Worm (Caenorhabditis elegans) whole organism, L1 larva: ENCODE data around the gene ceeh-1.

ENCODE experiments used
- C04F5.9 ChIP-seq: sonication (generic microtip); optimal IDR thresholded peaks from 2 replicates; lab custom pipeline; 2016; ENCODE audit warnings: missing genetic modification characterization, missing compliant biosample characterization
- C16A3.4 ChIP-seq: fragments of 150-350 bp; optimal IDR thresholded peaks from 2 replicates; lab custom pipeline; 2014; ENCODE audit warnings: missing biosample characterization, missing genetic modification characterization
- C34B4.2 ChIP-seq: sonication (generic microtip); optimal IDR thresholded peaks from 2 replicates; lab custom pipeline; 2017; ENCODE audit warnings: mild to moderate bottlenecking, missing genetic modification characterization, missing compliant biosample characterization
- aha-1 ChIP-seq: fragments of 150-350 bp; optimal IDR thresholded peaks from 2 replicates; lab custom pipeline; 2014; ENCODE audit warnings: missing biosample characterization, missing genetic modification characterization
- alr-1 ChIP-seq: fragments of 200-800 bp; sonication (Bioruptor generic); optimal IDR thresholded peaks from 2 replicates; lab custom pipeline; 2018; ENCODE audit warnings: borderline replicate concordance, mild to moderate bottlenecking, missing genetic modification characterization, missing compliant biosample characterization
- ama-1 ChIP-seq: fragments of 150-350 bp; optimal IDR thresholded peaks from 2 replicates; lab custom pipeline; 2014
- blmp-1 ChIP-seq: fragments of 150-350 bp; optimal IDR thresholded peaks from 2 replicates; lab custom pipeline; 2014; ENCODE audit warnings: missing biosample characterization, missing genetic modification characterization
- ceh-63 ChIP-seq: fragments of 200-800 bp; sonication (Bioruptor generic); optimal IDR thresholded peaks from 2 replicates; lab custom pipeline; 2018; ENCODE audit warnings: mild to moderate bottlenecking, missing genetic modification characterization, missing compliant biosample characterization
- ceh-8 ChIP-seq: fragments of 200-800 bp; sonication (Bioruptor generic); optimal IDR thresholded peaks from 2 replicates; lab custom pipeline; 2018; ENCODE audit warnings: mild to moderate bottlenecking, missing genetic modification characterization, moderate library complexity, missing compliant biosample characterization
- ceh-82 ChIP-seq, 3 experiments: fragments of 150-350 bp in 1 of 3; sonication (generic microtip) in 2 of 3; optimal IDR thresholded peaks; 2 replicates each; lab custom pipeline; 2014 to 2017; ENCODE audit warnings: missing biosample characterization in 3 of 3, missing genetic modification characterization in 3 of 3
- ces-1 ChIP-seq: fragments of 150-350 bp; optimal IDR thresholded peaks from 2 replicates; lab custom pipeline; 2014; ENCODE audit warnings: missing biosample characterization, missing genetic modification reagents, missing genetic modification characterization
- dpl-1 ChIP-seq, 3 experiments: fragments of 150-350 bp in 2 of 3; sonication (generic microtip) in 1 of 3; optimal IDR thresholded peaks; 2 replicates each; lab custom pipeline; 2014 to 2017; ENCODE audit warnings: missing biosample characterization in 3 of 3, missing genetic modification characterization in 3 of 3, missing genetic modification reagents in 3 of 3
- egl-27 ChIP-seq, 2 experiments: fragments of 150-350 bp in 1 of 2; sonication (generic microtip); optimal IDR thresholded peaks; 3 replicates each; lab custom pipeline; 2017 to 2018; ENCODE audit warnings: missing biosample characterization in 2 of 2, missing genetic modification characterization in 2 of 2, missing genetic modification reagents in 2 of 2
- fkh-8 ChIP-seq: sonication (generic microtip); optimal IDR thresholded peaks from 2 replicates; lab custom pipeline; 2016; ENCODE audit warnings: mild to moderate bottlenecking, missing genetic modification characterization, missing compliant biosample characterization
- fos-1 ChIP-seq: fragments of 150-350 bp; optimal IDR thresholded peaks from 2 replicates; lab custom pipeline; 2014; ENCODE audit warnings: missing biosample characterization, missing genetic modification characterization
- grh-1 ChIP-seq: fragments of 200-800 bp; sonication (Bioruptor generic); IDR thresholded peaks from 2 replicates; pipeline ENCODE4 v1.3.6; 2022; ENCODE audit warnings: missing genetic modification reagents, missing genetic modification characterization, missing compliant biosample characterization
- hpl-2 ChIP-seq: fragments of 150-350 bp; optimal IDR thresholded peaks from 2 replicates; lab custom pipeline; 2014; ENCODE audit warnings: missing biosample characterization, missing genetic modification reagents, missing genetic modification characterization
- irx-1 ChIP-seq: sonication (generic microtip); optimal IDR thresholded peaks from 2 replicates; lab custom pipeline; 2016; ENCODE audit warnings: missing genetic modification characterization, missing compliant biosample characterization
- lin-14 ChIP-seq: fragments of 200-800 bp; sonication (Bioruptor generic); optimal IDR thresholded peaks from 2 replicates; lab custom pipeline; 2018; ENCODE audit warnings: mild to moderate bottlenecking, missing genetic modification characterization, moderate library complexity, missing compliant biosample characterization
- lin-15B ChIP-seq: fragments of 150-350 bp; sonication (generic microtip); optimal IDR thresholded peaks from 3 replicates; lab custom pipeline; 2014; ENCODE audit warnings: missing biosample characterization, missing genetic modification characterization
- lin-35 ChIP-seq, 2 experiments: fragments of 150-350 bp; optimal IDR thresholded peaks; 2 replicates each; lab custom pipeline; 2014; ENCODE audit warnings: missing biosample characterization in 2 of 2, missing genetic modification characterization in 2 of 2, missing genetic modification reagents in 2 of 2
- lir-3 ChIP-seq: sonication (generic microtip); optimal IDR thresholded peaks from 2 replicates; lab custom pipeline; 2016; ENCODE audit warnings: mild to moderate bottlenecking, missing genetic modification characterization, moderate library complexity, missing compliant biosample characterization; ENCODE audit not compliant: poor library complexity
- lsy-2 ChIP-seq, 2 experiments: fragments of 150-350 bp; optimal IDR thresholded peaks; 2 replicates each; lab custom pipeline; 2014; ENCODE audit warnings: missing biosample characterization in 2 of 2, missing genetic modification characterization in 2 of 2
- mab-9 ChIP-seq: fragments of 200-800 bp; sonication (Bioruptor generic); IDR thresholded peaks from 2 replicates; pipeline ENCODE4 v1.3.6; 2022; ENCODE audit warnings: missing genetic modification reagents, missing genetic modification characterization, missing compliant biosample characterization
- mdl-1 ChIP-seq, 2 experiments: fragments of 150-350 bp; optimal IDR thresholded peaks; 2 replicates each; lab custom pipeline; 2014 to 2017; ENCODE audit warnings: missing biosample characterization in 2 of 2, missing genetic modification characterization in 2 of 2, inconsistent platforms in 1 of 2
- mef-2 ChIP-seq: fragments of 150-350 bp; optimal IDR thresholded peaks from 2 replicates; lab custom pipeline; 2014; ENCODE audit warnings: missing biosample characterization, missing genetic modification characterization
- mep-1 ChIP-seq: fragments of 150-350 bp; optimal IDR thresholded peaks from 2 replicates; lab custom pipeline; 2014; ENCODE audit warnings: missing biosample characterization, missing genetic modification characterization
- nhr-12 ChIP-seq: sonication (generic microtip); optimal IDR thresholded peaks from 2 replicates; lab custom pipeline; 2017; ENCODE audit warnings: missing biosample characterization, missing genetic modification characterization
- nhr-19 ChIP-seq: fragments of 200-800 bp; sonication (Bioruptor generic); conservative IDR thresholded peaks from 2 replicates; pipeline ENCODE4 v1.3.6; 2022; ENCODE audit warnings: missing genetic modification characterization, missing compliant biosample characterization
- nhr-20 ChIP-seq: sonication (generic microtip); optimal IDR thresholded peaks from 2 replicates; lab custom pipeline; 2016; ENCODE audit warnings: mild to moderate bottlenecking, missing genetic modification characterization, missing compliant biosample characterization
- nhr-237 ChIP-seq: fragments of 150-350 bp; optimal IDR thresholded peaks from 2 replicates; lab custom pipeline; 2014; ENCODE audit warnings: missing biosample characterization, missing genetic modification characterization
- nhr-28 ChIP-seq: fragments of 150-350 bp; optimal IDR thresholded peaks from 2 replicates; lab custom pipeline; 2014; ENCODE audit warnings: missing biosample characterization, missing genetic modification characterization
- nhr-77 ChIP-seq: fragments of 150-350 bp; optimal IDR thresholded peaks from 2 replicates; lab custom pipeline; 2014; ENCODE audit warnings: missing biosample characterization, missing genetic modification characterization
- nhr-90 ChIP-seq: sonication (generic microtip); optimal IDR thresholded peaks from 2 replicates; lab custom pipeline; 2016; ENCODE audit warnings: mild to moderate bottlenecking, missing genetic modification characterization, missing compliant biosample characterization; ENCODE audit not compliant: poor library complexity
- pag-3 ChIP-seq: sonication (generic microtip); optimal IDR thresholded peaks from 2 replicates; lab custom pipeline; 2017; ENCODE audit warnings: missing genetic modification characterization, mild to moderate bottlenecking, missing compliant biosample characterization, antibody characterized with exemption, borderline replicate concordance; ENCODE audit not compliant: insufficient read depth
- pax-3 ChIP-seq: fragments of 200-800 bp; sonication (Bioruptor generic); optimal IDR thresholded peaks from 2 replicates; lab custom pipeline; 2018; ENCODE audit warnings: mild to moderate bottlenecking, missing genetic modification characterization, moderate library complexity, missing compliant biosample characterization
- pqm-1 ChIP-seq: sonication (generic microtip); optimal IDR thresholded peaks from 3 replicates; lab custom pipeline; 2017; ENCODE audit warnings: missing biosample characterization, missing genetic modification characterization
- skn-1 ChIP-seq: fragments of 150-350 bp; optimal IDR thresholded peaks from 2 replicates; lab custom pipeline; 2014; ENCODE audit warnings: missing biosample characterization, missing genetic modification characterization
- snpc-4 ChIP-seq: fragments of 150-350 bp; optimal IDR thresholded peaks from 2 replicates; lab custom pipeline; 2014; ENCODE audit warnings: missing biosample characterization, missing genetic modification characterization
- sox-4 ChIP-seq: sonication (generic microtip); optimal IDR thresholded peaks from 2 replicates; lab custom pipeline; 2016; ENCODE audit warnings: missing genetic modification characterization, missing compliant biosample characterization
- sup-37 ChIP-seq: fragments of 200-800 bp; sonication (Bioruptor generic); optimal IDR thresholded peaks from 2 replicates; lab custom pipeline; 2018; ENCODE audit warnings: mild to moderate bottlenecking, missing genetic modification characterization, missing compliant biosample characterization
- swsn-7 ChIP-seq: sonication (generic microtip); optimal IDR thresholded peaks from 2 replicates; lab custom pipeline; 2016; ENCODE audit warnings: missing genetic modification characterization, missing compliant biosample characterization
- tbx-2 ChIP-seq: sonication (generic microtip); optimal IDR thresholded peaks from 2 replicates; lab custom pipeline; 2016; ENCODE audit warnings: missing genetic modification characterization, missing compliant biosample characterization
- tlp-1 ChIP-seq: fragments of 150-350 bp; optimal IDR thresholded peaks from 2 replicates; lab custom pipeline; 2014; ENCODE audit warnings: missing biosample characterization, missing genetic modification characterization
- unc-30 ChIP-seq: sonication (generic microtip); optimal IDR thresholded peaks from 2 replicates; lab custom pipeline; 2017; ENCODE audit warnings: missing biosample characterization, missing genetic modification characterization
- unc-86 ChIP-seq: sonication (generic microtip); optimal IDR thresholded peaks from 2 replicates; lab custom pipeline; 2016; ENCODE audit warnings: missing genetic modification characterization, missing compliant biosample characterization
- xbp-1 ChIP-seq: sonication (generic microtip); optimal IDR thresholded peaks from 2 replicates; lab custom pipeline; 2016; ENCODE audit warnings: missing genetic modification characterization, missing compliant biosample characterization
- zip-4 ChIP-seq: fragments of 200-800 bp; sonication (Bioruptor generic); optimal IDR thresholded peaks from 2 replicates; lab custom pipeline; 2018; ENCODE audit warnings: mild to moderate bottlenecking, missing genetic modification characterization, moderate library complexity, missing compliant biosample characterization
- ztf-11 ChIP-seq, 2 experiments: sonication (generic microtip); optimal IDR thresholded peaks; 2 replicates each; lab custom pipeline; 2016 to 2017; ENCODE audit warnings: missing genetic modification characterization in 2 of 2, missing biosample characterization in 1 of 2, missing compliant biosample characterization in 1 of 2
- ztf-4 ChIP-seq: fragments of 150-350 bp; optimal IDR thresholded peaks from 2 replicates; lab custom pipeline; 2014; ENCODE audit warnings: missing biosample characterization, missing genetic modification characterization

The ceeh-1 gene

DNA sequence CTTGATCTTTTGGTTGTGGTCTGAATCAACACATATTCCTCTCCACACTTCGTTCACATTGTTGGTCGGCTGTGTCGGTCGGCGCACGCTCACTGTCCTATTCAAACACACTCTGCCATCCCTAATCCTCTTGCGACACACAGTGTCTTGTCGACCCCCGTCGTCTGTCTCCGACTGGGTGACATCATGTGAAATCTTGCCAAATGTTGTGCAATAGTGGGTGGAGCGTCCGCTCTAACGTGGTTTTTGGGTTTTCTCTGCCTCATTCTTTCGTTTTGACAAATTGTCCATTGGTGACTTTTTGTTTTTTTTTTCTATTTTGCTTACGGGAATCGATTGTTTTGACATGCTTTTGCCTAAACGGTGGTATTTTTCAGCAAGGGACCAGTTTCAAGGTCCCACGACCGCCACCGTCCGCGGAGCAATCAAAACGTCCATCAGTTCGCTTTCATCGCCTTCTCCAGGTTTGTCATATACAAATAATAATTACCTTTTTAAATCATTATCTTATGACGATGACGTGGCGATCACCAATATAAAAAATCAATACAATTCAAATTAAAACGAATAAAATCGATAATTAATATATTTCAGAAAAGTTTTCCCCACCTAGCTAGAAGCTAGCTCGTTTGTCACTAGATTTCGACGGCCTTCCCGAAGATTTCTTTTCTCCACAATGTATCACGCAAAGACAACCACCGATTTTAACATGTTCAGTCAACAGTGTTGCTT is 1.8 kb upstream of the ceeh-1 start (continued):
- no peak for TF ChIP-seq pag-3
- peak; percentile 75 to 97 (median 85) for TF ChIP-seq ceh-82 (tag; optimal IDR thresholded peaks at IDR 0.05; lab: Kevin White, UChicago)
- no peak for TF ChIP-seq grh-1
- no peak for TF ChIP-seq ceh-63 (GFP tag; lab: Kevin White, UChicago)
- peak; percentile 90 for TF ChIP-seq nhr-237
- peak; percentile 93 for TF ChIP-seq swsn-7 (tag; lab: Kevin White, UChicago)
- no peak for TF ChIP-seq lin-15B (tag; lab: Kevin White, UChicago)
- no peak for TF ChIP-seq C04F5.9
- TF ChIP-seq mep-1 (tag; lab: Kevin White, UChicago): peak; percentile 93
- TF ChIP-seq pqm-1 (tag; lab: Kevin White, UChicago): peak; percentile 84
- no peak for TF ChIP-seq alr-1 (tag; lab: Kevin White, UChicago)
- peak; percentile 96 for TF ChIP-seq skn-1 (tag; lab: Kevin White, UChicago)
- TF ChIP-seq tlp-1 (tag; lab: Kevin White, UChicago): no peak
- peak; percentile 78 for TF ChIP-seq irx-1 (tag; lab: Kevin White, UChicago)
- peak; percentile 79 to 89 for TF ChIP-seq lin-35 (GFP tag; optimal IDR thresholded peaks at IDR 0.05; lab: Kevin White, UChicago)
- peak; percentile 92 for TF ChIP-seq zip-4 (GFP tag; lab: Kevin White, UChicago)
- peak; percentile 67 to 68 (median 67) for TF ChIP-seq dpl-1 (GFP tag; optimal IDR thresholded peaks at IDR 0.05; lab: Kevin White, UChicago)
- peak; percentile 81 to 95 for TF ChIP-seq lsy-2 (tag; optimal IDR thresholded peaks at IDR 0.05; lab: Kevin White, UChicago)
- TF ChIP-seq mab-9 (GFP tag; lab: Robert Waterston, UW): peak; percentile 63; the same call in 1 of the 2 replicates
- TF ChIP-seq sup-37: peak; percentile 45
- peak; percentile 99 for TF ChIP-seq lin-14 (GFP tag; lab: Kevin White, UChicago)
- peak; percentile 94 for TF ChIP-seq C16A3.4 (tag; lab: Kevin White, UChicago)
- TF ChIP-seq xbp-1 (tag; lab: Kevin White, UChicago): peak; percentile 82
- peak; percentile 91 for TF ChIP-seq nhr-20
- TF ChIP-seq nhr-90: peak; percentile 84
- TF ChIP-seq fos-1 (tag; lab: Kevin White, UChicago): peak; percentile 85
- peak; percentile 12 for TF ChIP-seq lir-3 (tag; lab: Kevin White, UChicago)
- TF ChIP-seq hpl-2 (GFP tag; lab: Kevin White, UChicago): peak; percentile 56
- no peak for TF ChIP-seq C34B4.2 (tag; lab: Kevin White, UChicago)
- peak in 1 of 2 experiments; percentile 11 for TF ChIP-seq ztf-11 (tag; optimal IDR thresholded peaks at IDR 0.05; lab: Kevin White, UChicago)
- peak; percentile 94 for TF ChIP-seq fkh-8 (tag; lab: Kevin White, UChicago)
- TF ChIP-seq blmp-1 (tag; lab: Kevin White, UChicago): peak; percentile 51
- no peak for TF ChIP-seq nhr-28 (tag; lab: Kevin White, UChicago)
- TF ChIP-seq nhr-77: peak; percentile 95
- TF ChIP-seq nhr-12 (tag; lab: Kevin White, UChicago): no peak
- peak; percentile 74 to 78 for TF ChIP-seq egl-27 (tag; optimal IDR thresholded peaks at IDR 0.05; lab: Kevin White, UChicago)
- TF ChIP-seq mdl-1 (tag; optimal IDR thresholded peaks at IDR 0.05; lab: Kevin White, UChicago): peak in 1 of 2 experiments; percentile 97
- no peak for TF ChIP-seq aha-1 (tag; lab: Kevin White, UChicago)
- TF ChIP-seq, all 84 proteins: peak for 55

DNA sequence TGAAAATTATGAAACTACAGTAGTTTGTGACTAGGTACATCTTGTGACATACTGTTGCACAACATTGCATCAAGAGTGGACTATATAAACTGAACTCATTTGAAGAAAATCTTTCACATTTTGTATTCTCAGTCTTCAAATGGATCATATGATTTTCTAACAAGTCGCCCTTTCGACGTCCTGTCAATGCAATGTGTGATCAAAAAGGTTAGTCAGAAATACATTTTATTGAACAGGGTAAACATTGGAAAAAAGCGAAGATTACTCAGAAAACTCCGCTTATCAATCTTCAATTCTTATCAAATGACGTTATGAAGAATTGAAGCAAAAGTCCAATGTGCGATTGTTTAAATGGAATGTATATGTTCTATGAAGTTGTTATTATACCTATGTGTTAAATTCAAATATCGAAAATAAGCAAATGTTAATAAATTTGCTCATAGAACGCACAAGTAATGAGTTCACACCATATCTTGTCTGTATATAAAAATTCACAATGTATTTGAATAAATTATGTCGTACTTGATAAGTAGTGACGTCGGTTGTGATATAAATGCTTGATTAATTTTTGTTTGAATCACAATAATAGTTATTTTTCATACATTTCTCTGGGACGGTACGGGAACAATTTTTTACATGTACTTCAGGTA is 903 bp upstream of the ceeh-1 start, which contains the start of gene zip-2:
zip-2 (plus strand) TSS at position 128 of the 650 bp plus-strand sequence.
- TF ChIP-seq pqm-1 (tag; lab: Kevin White, UChicago) (peak; percentile 43), nhr-28 (tag; lab: Kevin White, UChicago) (no peak), hpl-2 (GFP tag; lab: Kevin White, UChicago) (no peak), swsn-7 (tag; lab: Kevin White, UChicago) (no peak), lsy-2 (tag; optimal IDR thresholded peaks at IDR 0.05; lab: Kevin White, UChicago) (peak in 1 of 2 experiments; percentile 9), lin-35 (GFP tag; optimal IDR thresholded peaks at IDR 0.05; lab: Kevin White, UChicago) (peak in 1 of 2 experiments; percentile 48), ztf-4 (tag; lab: Kevin White, UChicago) (no peak), ama-1 (lab: Kevin White, UChicago) (no peak), pax-3 (no peak), ceh-8 (GFP tag; lab: Kevin White, UChicago) (no peak), nhr-19 (GFP tag; lab: Robert Waterston, UW) (no peak), sox-4 (tag; lab: Kevin White, UChicago) (no peak), tbx-2 (tag; lab: Kevin White, UChicago) (no peak), mef-2 (tag; lab: Kevin White, UChicago) (peak; percentile 2), ces-1 (GFP tag; lab: Kevin White, UChicago) (no peak), unc-30 (tag; lab: Kevin White, UChicago) (no peak), unc-86 (tag; lab: Kevin White, UChicago) (no peak), snpc-4 (tag; lab: Kevin White, UChicago) (no peak)
